Fruit fly (Drosophila melanogaster): Measurements from ENCODE around the gene mfr.

The mfr gene

dm6 chr3L:8925679-8926078 is 13.2 kb upstream of the mfr start:
- TF ChIP-seq acj6 (GFP tag; optimal IDR thresholded peaks at IDR 0.05) (no peak), fkh (GFP tag; optimal IDR thresholded peaks at IDR 0.05) (peak; percentile 34)

- TF ChIP-seq cyc (GFP tag; optimal IDR thresholded peaks at IDR 0.05) (no peak), fkh (GFP tag; optimal IDR thresholded peaks at IDR 0.05) (peak; percentile 20)
These were observed 12.5 kb upstream of the mfr start for dm6 chr3L:8924999-8925398.

dm6 chr3L:8924417-8924913 is 12.0 kb upstream of the mfr start:
- TF ChIP-seq fd59A (GFP tag; optimal IDR thresholded peaks at IDR 0.05) (no peak), Lpt (GFP tag; optimal IDR thresholded peaks at IDR 0.05) (no peak), CG9139 (GFP tag; optimal IDR thresholded peaks at IDR 0.05) (no peak), CG11902 (GFP tag; optimal IDR thresholded peaks at IDR 0.05) (no peak), vri (GFP tag; optimal IDR thresholded peaks at IDR 0.05) (no peak), CG6276 (GFP tag; optimal IDR thresholded peaks at IDR 0.05) (no peak), Eip75B (GFP tag; optimal IDR thresholded peaks at IDR 0.05) (no peak), CG31627 (GFP tag; optimal IDR thresholded peaks at IDR 0.05) (peak; percentile 8), Gug (GFP tag; IDR thresholded peaks at IDR 0.05) (peak; percentile 17; the same call in 1 of the 2 replicates), ss (GFP tag; optimal IDR thresholded peaks at IDR 0.05) (no peak), CG8119 (GFP tag; IDR thresholded peaks at IDR 0.05) (peak; percentile 56), Smox (GFP tag; optimal IDR thresholded peaks at IDR 0.05) (peak; percentile 28), Sox14 (GFP tag; optimal IDR thresholded peaks at IDR 0.05) (peak; percentile 1), Hr4 (GFP tag; optimal IDR thresholded peaks at IDR 0.05) (peak; percentile 21), dsx (GFP tag; optimal IDR thresholded peaks at IDR 0.05; ENCODE audit: poor library complexity, severe bottlenecking) (no peak), Sox15 (GFP tag; optimal IDR thresholded peaks at IDR 0.05) (no peak), eg (GFP tag; IDR thresholded peaks at IDR 0.05) (no peak; the same call in 2 of the 3 replicates), Blimp-1 (GFP tag; optimal IDR thresholded peaks at IDR 0.05) (no peak), lz (GFP tag; optimal IDR thresholded peaks at IDR 0.05) (peak; percentile 13), achi (GFP tag; optimal IDR thresholded peaks at IDR 0.05) (peak; percentile 4), acj6 (GFP tag; optimal IDR thresholded peaks at IDR 0.05) (no peak), CG32006 (GFP tag; optimal IDR thresholded peaks at IDR 0.05) (peak; percentile 57), CG6792 (GFP tag; optimal IDR thresholded peaks at IDR 0.05) (no peak), CG3032 (tag; optimal IDR thresholded peaks at IDR 0.05) (no peak), Eip93F (GFP tag; optimal IDR thresholded peaks at IDR 0.05) (no peak), CG15336 (GFP tag; IDR thresholded peaks at IDR 0.05) (peak; percentile 79), CG7368 (GFP tag; optimal IDR thresholded peaks at IDR 0.05) (no peak), OdsH (GFP tag; optimal IDR thresholded peaks at IDR 0.05) (peak; percentile 27), Hr39 (GFP tag; optimal IDR thresholded peaks at IDR 0.05) (no peak), Ets21C (GFP tag; optimal IDR thresholded peaks at IDR 0.05) (no peak), net (GFP tag; optimal IDR thresholded peaks at IDR 0.05) (no peak), fkh (GFP tag; optimal IDR thresholded peaks at IDR 0.05) (no peak), pdm3 (GFP tag; optimal IDR thresholded peaks at IDR 0.05) (peak; percentile 25), fd85E (GFP tag; optimal IDR thresholded peaks at IDR 0.05) (no peak), Met (GFP tag; optimal IDR thresholded peaks at IDR 0.05) (peak; percentile 15), Ets96B (tag; optimal IDR thresholded peaks at IDR 0.05) (peak; percentile 15), CG6163 (GFP tag; IDR thresholded peaks at IDR 0.05) (peak; percentile 61; the same call in 1 of the 3 replicates), Eip78C (GFP tag) (peak; percentile 81), CG8319 (GFP tag; optimal IDR thresholded peaks at IDR 0.05) (no peak), Sox102F (GFP tag; optimal IDR thresholded peaks at IDR 0.05) (no peak), svp (GFP tag) (no peak), CG6854 (GFP tag; optimal IDR thresholded peaks at IDR 0.05) (no peak), dac (GFP tag; optimal IDR thresholded peaks at IDR 0.05) (no peak), Hr38 (GFP tag; optimal IDR thresholded peaks at IDR 0.05) (no peak), CG8632 (GFP tag; optimal IDR thresholded peaks at IDR 0.05) (no peak), CG16779 (tag; optimal IDR thresholded peaks at IDR 0.05) (no peak), CG4318 (GFP tag; optimal IDR thresholded peaks at IDR 0.05) (no peak)

Data from whole organism, prepupa.